Fruit fly (Drosophila melanogaster) whole organism, embryonic: ENCODE results near the gene Leash.

Experiments used
- Antp ChIP-seq: fragments of 200-800 bp; sonication (Bioruptor generic); optimal IDR thresholded peaks from 3 replicates; lab custom pipeline; 2016; ENCODE audit warnings: missing biosample characterization, missing genetic modification characterization
- C15 ChIP-seq: fragments of 200-800 bp; sonication (Bioruptor generic); IDR thresholded peaks from 3 replicates; pipeline ENCODE4 v1.3.6; 2022; ENCODE audit warnings: missing biosample characterization, missing genetic modification characterization
- CG10321 ChIP-seq: fragments of 200-800 bp; sonication (Bioruptor generic); IDR thresholded peaks from 2 replicates; pipeline ENCODE4 v1.3.6; 2022; ENCODE audit warnings: missing biosample characterization, missing genetic modification characterization
- CG10366 ChIP-seq: fragments of 200-800 bp; sonication (Bioruptor generic); IDR thresholded peaks from 2 replicates; pipeline ENCODE4 v1.3.6; 2022; ENCODE audit warnings: missing biosample characterization, missing genetic modification characterization
- CG12236 ChIP-seq: fragments of 200-800 bp; sonication (Bioruptor generic); optimal IDR thresholded peaks from 2 replicates; lab custom pipeline; 2016; ENCODE audit warnings: missing biosample characterization, missing genetic modification characterization
- CG13775 ChIP-seq: fragments of 200-800 bp; sonication (Bioruptor generic); optimal IDR thresholded peaks from 3 replicates; lab custom pipeline; 2017; ENCODE audit warnings: missing biosample characterization, mild to moderate bottlenecking, missing genetic modification characterization
- CG14965 ChIP-seq: fragments of 200-800 bp; sonication (Bioruptor generic); optimal IDR thresholded peaks from 2 replicates; lab custom pipeline; 2016; ENCODE audit warnings: missing biosample characterization, missing genetic modification characterization, borderline replicate concordance
- CG15011 ChIP-seq: fragments of 200-800 bp; sonication (Bioruptor generic); optimal IDR thresholded peaks from 3 replicates; lab custom pipeline; 2018; ENCODE audit warnings: missing biosample characterization, mild to moderate bottlenecking, missing genetic modification characterization
- CG1647 ChIP-seq: fragments of 200-800 bp; sonication (Bioruptor generic); optimal IDR thresholded peaks from 3 replicates; lab custom pipeline; 2016; ENCODE audit warnings: missing biosample characterization, missing genetic modification characterization
- CG17361 ChIP-seq: fragments of 200-800 bp; sonication (Bioruptor generic); IDR thresholded peaks from 3 replicates; pipeline ENCODE4 v1.3.6; 2022; ENCODE audit warnings: missing biosample characterization, missing genetic modification characterization
- CG17829 ChIP-seq: fragments of 200-800 bp; optimal IDR thresholded peaks from 2 replicates; lab custom pipeline; 2019; ENCODE audit warnings: missing biosample characterization, mild to moderate bottlenecking, missing genetic modification characterization, moderate library complexity
- CG18011 ChIP-seq: fragments of 200-800 bp; sonication (Bioruptor generic); optimal IDR thresholded peaks from 2 replicates; lab custom pipeline; 2017; ENCODE audit warnings: missing biosample characterization, missing genetic modification characterization, mild to moderate bottlenecking, moderate library complexity, missing genotype
- CG3281 ChIP-seq: fragments of 200-800 bp; sonication (Bioruptor generic); optimal IDR thresholded peaks from 3 replicates; lab custom pipeline; 2017; ENCODE audit warnings: missing biosample characterization, mild to moderate bottlenecking, missing genetic modification characterization
- CG6854 ChIP-seq: fragments of 200-800 bp; sonication (Bioruptor generic); optimal IDR thresholded peaks from 3 replicates; lab custom pipeline; 2017; ENCODE audit warnings: missing biosample characterization, mild to moderate bottlenecking, missing genetic modification characterization
- CG7271 ChIP-seq: fragments of 200-800 bp; sonication (Bioruptor generic); optimal IDR thresholded peaks from 2 replicates; lab custom pipeline; 2018; ENCODE audit warnings: missing biosample characterization, mild to moderate bottlenecking, missing genetic modification characterization, moderate library complexity
- CG7372 ChIP-seq: fragments of 200-800 bp; sonication (Bioruptor generic); IDR thresholded peaks from 2 replicates; pipeline ENCODE4 v1.3.6; 2022; ENCODE audit warnings: missing biosample characterization, missing genetic modification characterization
- CG7745 ChIP-seq: fragments of 200-800 bp; sonication (Bioruptor generic); optimal IDR thresholded peaks from 2 replicates; lab custom pipeline; 2018; ENCODE audit warnings: missing biosample characterization, mild to moderate bottlenecking, missing genetic modification characterization, moderate library complexity
- CG7928 ChIP-seq: fragments of 200-800 bp; sonication (Bioruptor generic); optimal IDR thresholded peaks from 2 replicates; lab custom pipeline; 2017; ENCODE audit warnings: missing biosample characterization, mild to moderate bottlenecking, missing genetic modification characterization
- CG9609 ChIP-seq: fragments of 200-800 bp; sonication (Bioruptor generic); optimal IDR thresholded peaks from 3 replicates; lab custom pipeline; 2016; ENCODE audit warnings: missing biosample characterization, missing genetic modification characterization
- CG9876 ChIP-seq: fragments of 200-800 bp; sonication (Bioruptor generic); optimal IDR thresholded peaks from 2 replicates; lab custom pipeline; 2016; ENCODE audit warnings: missing biosample characterization, missing genetic modification characterization
- D19A ChIP-seq: fragments of 200-800 bp; optimal IDR thresholded peaks from 3 replicates; lab custom pipeline; 2019; ENCODE audit warnings: missing biosample characterization, mild to moderate bottlenecking, missing genetic modification characterization, moderate library complexity
- Deaf1 ChIP-seq: fragments of 200-800 bp; optimal IDR thresholded peaks from 3 replicates; lab custom pipeline; 2019; ENCODE audit warnings: missing biosample characterization, mild to moderate bottlenecking, missing genetic modification characterization, moderate library complexity
- Dek ChIP-seq: fragments of 200-800 bp; sonication (Bioruptor generic); optimal IDR thresholded peaks from 3 replicates; lab custom pipeline; 2019; ENCODE audit warnings: missing biosample characterization, mild to moderate bottlenecking, missing genetic modification characterization, moderate library complexity
- Drgx ChIP-seq: fragments of 200-800 bp; sonication (Bioruptor generic); IDR thresholded peaks from 2 replicates; pipeline ENCODE4 v1.3.6; 2022; ENCODE audit warnings: missing biosample characterization, missing genetic modification characterization
- ERR ChIP-seq: fragments of 200-800 bp; sonication (Bioruptor generic); optimal IDR thresholded peaks from 2 replicates; lab custom pipeline; 2016; ENCODE audit warnings: missing biosample characterization, missing genetic modification characterization
- Elba2 ChIP-seq: fragments of 200-800 bp; sonication (Bioruptor generic); optimal IDR thresholded peaks from 3 replicates; lab custom pipeline; 2016; ENCODE audit warnings: missing biosample characterization, missing genetic modification characterization
- Ets65A ChIP-seq: fragments of 200-800 bp; sonication (Bioruptor generic); peaks from one replicate; lab custom pipeline; 2016; ENCODE audit warnings: missing biosample characterization, missing genetic modification characterization
- Gsc ChIP-seq: fragments of 200-800 bp; sonication (Bioruptor generic); IDR thresholded peaks from 2 replicates; pipeline ENCODE4 v1.3.6; 2022; ENCODE audit warnings: missing biosample characterization, missing genetic modification characterization
- NC2β ChIP-seq: fragments of 200-800 bp; sonication (Bioruptor generic); optimal IDR thresholded peaks from 2 replicates; lab custom pipeline; 2016; ENCODE audit warnings: missing biosample characterization, missing genetic modification characterization
- NFAT ChIP-seq: fragments of 200-800 bp; sonication (Bioruptor generic); IDR thresholded peaks from 2 replicates; pipeline ENCODE4 v1.3.6; 2022; ENCODE audit warnings: missing biosample characterization, missing genetic modification characterization
- ap ChIP-seq: fragments of 200-800 bp; sonication (Bioruptor generic); IDR thresholded peaks from 2 replicates; pipeline ENCODE4 v1.3.6; 2022; ENCODE audit warnings: missing biosample characterization, missing genetic modification characterization
- ara ChIP-seq: fragments of 200-800 bp; sonication (Bioruptor generic); IDR thresholded peaks from 2 replicates; pipeline ENCODE4 v1.3.6; 2022; ENCODE audit warnings: missing biosample characterization, missing genetic modification characterization
- dati ChIP-seq: fragments of 200-800 bp; sonication (Bioruptor generic); IDR thresholded peaks from 2 replicates; pipeline ENCODE4 v1.3.6; 2022; ENCODE audit warnings: missing biosample characterization, missing genetic modification characterization
- dmrt11E ChIP-seq: fragments of 200-800 bp; sonication (Bioruptor generic); optimal IDR thresholded peaks from 3 replicates; lab custom pipeline; 2018; ENCODE audit warnings: missing biosample characterization, mild to moderate bottlenecking, missing genetic modification characterization, moderate library complexity
- dpn ChIP-seq, 2 experiments: fragments of 200-800 bp; sonication (Bioruptor generic); optimal IDR thresholded peaks; 3 replicates each; lab custom pipeline; 2016; ENCODE audit warnings: missing biosample characterization in 2 of 2, missing genetic modification characterization in 2 of 2
- dysf ChIP-seq: fragments of 200-800 bp; sonication (Bioruptor generic); IDR thresholded peaks from 3 replicates; pipeline ENCODE4 v1.3.6; 2022; ENCODE audit warnings: missing biosample characterization, missing genetic modification characterization
- ems ChIP-seq: fragments of 200-800 bp; sonication (Bioruptor generic); optimal IDR thresholded peaks from 3 replicates; lab custom pipeline; 2016; ENCODE audit warnings: missing biosample characterization, missing genetic modification characterization
- esg ChIP-seq: fragments of 200-800 bp; sonication (Bioruptor generic); conservative IDR thresholded peaks from 2 replicates; pipeline ENCODE4 v1.3.6; 2022; ENCODE audit warnings: missing biosample characterization, missing genetic modification characterization
- ewg ChIP-seq: fragments of 200-800 bp; sonication (Bioruptor generic); optimal IDR thresholded peaks from 3 replicates; lab custom pipeline; 2017; ENCODE audit warnings: mild to moderate bottlenecking, missing biosample characterization, missing genetic modification reagents, missing genetic modification characterization
- gce ChIP-seq: fragments of 200-800 bp; sonication (Bioruptor generic); IDR thresholded peaks from 3 replicates; pipeline ENCODE4 v1.3.6; 2022; ENCODE audit warnings: missing biosample characterization, missing genetic modification characterization
- lmd ChIP-seq: fragments of 200-800 bp; sonication (Bioruptor generic); IDR thresholded peaks from 2 replicates; pipeline ENCODE4 v1.3.6; 2022; ENCODE audit warnings: missing biosample characterization, missing genetic modification characterization
- nerfin-2 ChIP-seq: fragments of 200-800 bp; sonication (Bioruptor generic); IDR thresholded peaks from 2 replicates; pipeline ENCODE4 v1.3.6; 2022; ENCODE audit warnings: missing biosample characterization, missing genetic modification characterization; ENCODE audit not compliant: partially characterized antibody
- odd ChIP-seq: fragments of 200-800 bp; sonication (Bioruptor generic); optimal IDR thresholded peaks from 2 replicates; lab custom pipeline; 2017; ENCODE audit warnings: missing biosample characterization, mild to moderate bottlenecking, missing genetic modification characterization
- pfk ChIP-seq: fragments of 200-800 bp; sonication (Bioruptor generic); optimal IDR thresholded peaks from 2 replicates; lab custom pipeline; 2018; ENCODE audit warnings: missing biosample characterization, mild to moderate bottlenecking, missing genetic modification characterization, moderate library complexity
- sd ChIP-seq: fragments of 200-800 bp; sonication (Bioruptor generic); optimal IDR thresholded peaks from 3 replicates; lab custom pipeline; 2018; ENCODE audit warnings: missing biosample characterization, mild to moderate bottlenecking, missing genetic modification characterization, moderate library complexity
- slbo ChIP-seq: fragments of 200-800 bp; sonication (Bioruptor generic); IDR thresholded peaks from 2 replicates; pipeline ENCODE4 v1.3.6; 2022; ENCODE audit warnings: missing biosample characterization, missing genetic modification characterization
- so ChIP-seq: fragments of 200-800 bp; sonication (Bioruptor generic); IDR thresholded peaks from 3 replicates; pipeline ENCODE4 v1.3.6; 2022; ENCODE audit warnings: missing biosample characterization, missing genetic modification characterization
- unpg ChIP-seq: fragments of 200-800 bp; sonication (Bioruptor generic); optimal IDR thresholded peaks from 3 replicates; lab custom pipeline; 2018; ENCODE audit warnings: missing biosample characterization, mild to moderate bottlenecking, missing genetic modification characterization, moderate library complexity
- zen2 ChIP-seq: fragments of 200-800 bp; sonication (Bioruptor generic); IDR thresholded peaks from 3 replicates; pipeline ENCODE4 v1.3.6; 2022; ENCODE audit warnings: missing biosample characterization, missing genetic modification characterization; ENCODE audit not compliant: partially characterized antibody

The Leash gene

dm6 chr3R:10875515-10876434 lies 9.6 kb upstream of the Leash start, which contains the start of gene Sodh2 (continued):
- TF ChIP-seq ems (GFP tag; lab: Kevin White, UChicago), result peak; percentile 12
- TF ChIP-seq CG7928 (GFP tag; lab: Kevin White, UChicago), result peak; percentile 52
- TF ChIP-seq CG6854 (GFP tag; lab: Kevin White, UChicago), result peak; percentile 83
- TF ChIP-seq Gsc (GFP tag; lab: Robert Waterston, UW), result 0 out of 2 replicates have a peak, but pooled peaks have one; percentile 19
- peak; percentile 66 for TF ChIP-seq ara (GFP tag; lab: Robert Waterston, UW)
- TF ChIP-seq dmrt11E (tag; lab: Kevin White, UChicago), result peak; percentile 25
- TF ChIP-seq CG14965 (GFP tag; lab: Kevin White, UChicago), result no peak
- TF ChIP-seq CG9876 (GFP tag; lab: Kevin White, UChicago), result peak; percentile 52
- no peak for TF ChIP-seq zen2 (GFP tag; lab: Robert Waterston, UW)
- TF ChIP-seq nerfin-2 (GFP tag; lab: Robert Waterston, UW), result no peak
- TF ChIP-seq gce (GFP tag; lab: Robert Waterston, UW), result peak; percentile 42; the same call in 1 of the 3 replicates
- TF ChIP-seq NFAT (GFP tag; lab: Robert Waterston, UW), result peak; percentile 83
- TF ChIP-seq CG9609 (GFP tag; lab: Kevin White, UChicago), result peak; percentile 69
- TF ChIP-seq slbo (GFP tag; lab: Robert Waterston, UW), result peak; percentile 84
- peak; percentile 65 for TF ChIP-seq ERR (GFP tag; lab: Kevin White, UChicago)
- TF ChIP-seq ewg, result peak; percentile 43
- peak; percentile 59 for TF ChIP-seq CG10366 (GFP tag; lab: Robert Waterston, UW)
- TF ChIP-seq CG10321, result no peak
- peak; percentile 83 for TF ChIP-seq lmd (GFP tag; lab: Robert Waterston, UW)
- peak; percentile 39 for TF ChIP-seq CG15011 (GFP tag; lab: Kevin White, UChicago)
- TF ChIP-seq so (GFP tag; lab: Robert Waterston, UW), result peak; percentile 23; the same call in 1 of the 3 replicates
- TF ChIP-seq CG18011 (GFP tag; lab: Kevin White, UChicago), result peak; percentile 57
- TF ChIP-seq C15 (GFP tag; lab: Robert Waterston, UW), result no peak
- 0 out of 2 replicates have a peak, but pooled peaks have one; percentile 34 for TF ChIP-seq dati (GFP tag; lab: Robert Waterston, UW)
- peak; percentile 92 for TF ChIP-seq Ets65A (GFP tag; lab: Kevin White, UChicago)
- peak; percentile 39 to 69 for TF ChIP-seq dpn (GFP tag; optimal IDR thresholded peaks at IDR 0.05; lab: Kevin White, UChicago)
- peak; percentile 46 for TF ChIP-seq esg (GFP tag; lab: Robert Waterston, UW)
- no peak for TF ChIP-seq CG12236 (GFP tag; lab: Kevin White, UChicago)
- no peak for TF ChIP-seq CG7271
- TF ChIP-seq CG17361, result peak; percentile 88
- peak; percentile 85 for TF ChIP-seq odd (GFP tag; lab: Kevin White, UChicago)
- TF ChIP-seq CG7745 (tag; lab: Kevin White, UChicago), result no peak
- TF ChIP-seq ap (GFP tag; lab: Robert Waterston, UW), result peak; percentile 32; the same call in 1 of the 2 replicates
- TF ChIP-seq unpg (GFP tag; lab: Kevin White, UChicago), result peak; percentile 75
- TF ChIP-seq Elba2 (GFP tag; lab: Kevin White, UChicago), result no peak
- peak; percentile 45 for TF ChIP-seq CG1647 (GFP tag; lab: Kevin White, UChicago)
- no peak for TF ChIP-seq NC2β (GFP tag; lab: Kevin White, UChicago)
- TF ChIP-seq Antp (GFP tag; lab: Kevin White, UChicago), result peak; percentile 67
- peak; percentile 46; the same call in 1 of the 2 replicates for TF ChIP-seq CG7372 (GFP tag; lab: Robert Waterston, UW)
- TF ChIP-seq sd, result peak; percentile 64
- TF ChIP-seq CG17829 (tag; lab: Kevin White, UChicago), result peak; percentile 83
- peak; percentile 67 for TF ChIP-seq Deaf1 (tag; lab: Kevin White, UChicago)
- peak; percentile 79 for TF ChIP-seq Dek (tag; lab: Kevin White, UChicago)
- TF ChIP-seq D19A (tag; lab: Kevin White, UChicago), result peak; percentile 73
- peak; percentile 62 for TF ChIP-seq pfk
- TF ChIP-seq CG3281 (GFP tag; lab: Kevin White, UChicago), result peak; percentile 90
- peak; percentile 79 for TF ChIP-seq dysf (GFP tag; lab: Robert Waterston, UW)
- TF ChIP-seq CG13775 (GFP tag; lab: Kevin White, UChicago), result peak; percentile 63
- TF ChIP-seq Drgx, result peak; percentile 91
